Fruit fly (Drosophila melanogaster) Kc167 (cell line): ENCODE measurements around the gene Bka.

Experiments used
- Myc ChIP-seq: fragments of >200 bp; optimal IDR thresholded peaks from 2 replicates; lab custom pipeline; 2017; ENCODE audit warnings: missing external identifiers
- h ChIP-seq: fragments of >200 bp; optimal IDR thresholded peaks from 3 replicates; lab custom pipeline; 2018; ENCODE audit warnings: missing external identifiers
- insv ChIP-seq: fragments of >200 bp; optimal IDR thresholded peaks from 3 replicates; lab custom pipeline; 2018; ENCODE audit warnings: missing external identifiers
- ttk ChIP-seq: sonication (Bioruptor generic); optimal IDR thresholded peaks from 2 replicates; lab custom pipeline; 2017; ENCODE audit warnings: missing external identifiers

dm6 chr2L:9908468-9908967, 13.4 kb downstream of the Bka start, which contains the start of gene CG13124:
- TF ChIP-seq ttk = no peak
- no peak for TF ChIP-seq Myc
- TF ChIP-seq h (lab: Kevin White, UChicago) = no peak
- no peak for TF ChIP-seq insv (lab: Kevin White, UChicago)
